Worm (Caenorhabditis elegans): Measurements from ENCODE around the gene C04B4.1.
"Not testable (repeated sequence)": the region's sequence is repeated elsewhere in the genome, so short reads cannot be mapped to it uniquely, and the experiment has no call there.

ce11 chrX:12302755-12303154, 22.2 kb downstream of the C04B4.1 start, which contains the start of gene dot-1.3:
- not testable (repeated sequence) for TF ChIP-seq flt-1 (GFP tag; IDR thresholded peaks at IDR 0.05); ztf-29 (GFP tag; IDR thresholded peaks at IDR 0.05); T22C8.4 (GFP tag; IDR thresholded peaks at IDR 0.05); cog-1 (tag; optimal IDR thresholded peaks at IDR 0.05); ztf-23 (GFP tag; IDR thresholded peaks at IDR 0.05); med-1 (GFP tag; optimal IDR thresholded peaks at IDR 0.05; ENCODE audit: insufficient read depth); ref-1 (GFP tag; conservative IDR thresholded peaks at IDR 0.05); tab-1 (GFP tag; IDR thresholded peaks at IDR 0.05); klf-2 (GFP tag; conservative IDR thresholded peaks at IDR 0.05)

All from whole organism, midembryonic.